Fruit fly (Drosophila melanogaster) whole organism, prepupa: Measurements from ENCODE around the gene CG44158.

Experiments
- CG10631 ChIP-seq: fragments of 200-800 bp; sonication (Bioruptor generic); optimal IDR thresholded peaks from 2 replicates; lab custom pipeline; 2016; ENCODE audit warnings: missing biosample characterization, missing genetic modification characterization
- CG11902 ChIP-seq: fragments of 200-800 bp; sonication (Bioruptor generic); optimal IDR thresholded peaks from 3 replicates; lab custom pipeline; 2016; ENCODE audit warnings: missing biosample characterization, missing genetic modification characterization
- CG15336 ChIP-seq: fragments of 200-800 bp; sonication (Bioruptor generic); IDR thresholded peaks from 2 replicates; pipeline ENCODE4 v1.3.6; 2022; ENCODE audit warnings: missing biosample characterization, missing genetic modification characterization
- CG32006 ChIP-seq: fragments of 200-800 bp; sonication (Bioruptor generic); optimal IDR thresholded peaks from 3 replicates; lab custom pipeline; 2017; ENCODE audit warnings: missing biosample characterization, mild to moderate bottlenecking, missing genetic modification characterization
- CG3919 ChIP-seq: fragments of 200-800 bp; sonication (Bioruptor generic); optimal IDR thresholded peaks from 3 replicates; lab custom pipeline; 2016; ENCODE audit warnings: missing biosample characterization, missing genetic modification characterization
- Sox15 ChIP-seq: fragments of 200-800 bp; sonication (Bioruptor generic); optimal IDR thresholded peaks from 3 replicates; lab custom pipeline; 2016; ENCODE audit warnings: missing biosample characterization, missing genetic modification characterization
- acj6 ChIP-seq: fragments of 200-800 bp; sonication (Bioruptor generic); optimal IDR thresholded peaks from 3 replicates; lab custom pipeline; 2016; ENCODE audit warnings: missing biosample characterization, missing genetic modification characterization
- fd59A ChIP-seq: fragments of 200-800 bp; sonication (Bioruptor generic); optimal IDR thresholded peaks from 2 replicates; lab custom pipeline; 2017; ENCODE audit warnings: missing biosample characterization, mild to moderate bottlenecking, missing genetic modification characterization, missing genetic modification reagents
- fkh ChIP-seq: fragments of 200-800 bp; sonication (Bioruptor generic); optimal IDR thresholded peaks from 3 replicates; lab custom pipeline; 2017; ENCODE audit warnings: missing biosample characterization, mild to moderate bottlenecking, missing genetic modification characterization, moderate library complexity
- vri ChIP-seq: fragments of 200-800 bp; sonication (Bioruptor generic); optimal IDR thresholded peaks from 3 replicates; lab custom pipeline; 2016; ENCODE audit warnings: missing biosample characterization, mild to moderate bottlenecking, missing genetic modification characterization

dm6 chr3R:18223434-18223833 is 14.9 kb downstream of the CG44158 start, which contains the start of the genes mTerf5 and Non3:
- peak; percentile 53 for TF ChIP-seq CG3919 (GFP tag; lab: Kevin White, UChicago)
- peak; percentile 64 for TF ChIP-seq fkh
- peak; percentile 15 for TF ChIP-seq CG11902 (GFP tag; lab: Kevin White, UChicago)
- peak; percentile 13 for TF ChIP-seq Sox15 (GFP tag; lab: Kevin White, UChicago)
- peak; percentile 65 for TF ChIP-seq CG10631 (GFP tag; lab: Kevin White, UChicago)
- TF ChIP-seq acj6 (GFP tag; lab: Kevin White, UChicago) = peak; percentile 44
- no peak for TF ChIP-seq CG32006
- TF ChIP-seq CG15336 = no peak
- peak; percentile 32 for TF ChIP-seq vri (GFP tag; lab: Kevin White, UChicago)
- TF ChIP-seq fd59A (GFP tag; lab: Kevin White, UChicago) = no peak
